Worm (Caenorhabditis elegans) whole organism, L3 larva: ENCODE results near the gene srj-10.

Experiments
- ZK546.5 ChIP-seq: sonication (generic microtip); optimal IDR thresholded peaks from 2 replicates; lab custom pipeline; 2017; ENCODE audit warnings: missing biosample characterization, missing genetic modification characterization
- aly-2 ChIP-seq: fragments of 150-350 bp; optimal IDR thresholded peaks from 2 replicates; lab custom pipeline; 2014; ENCODE audit warnings: missing biosample characterization, missing genetic modification characterization
- ceh-82 ChIP-seq: fragments of 150-350 bp; optimal IDR thresholded peaks from 2 replicates; lab custom pipeline; 2014; ENCODE audit warnings: missing biosample characterization, missing genetic modification characterization
- egl-27 ChIP-seq: sonication (generic microtip); optimal IDR thresholded peaks from 4 replicates; lab custom pipeline; 2017; ENCODE audit warnings: missing biosample characterization, missing genetic modification reagents, missing genetic modification characterization
- elt-2 ChIP-seq: sonication (generic microtip); optimal IDR thresholded peaks from 2 replicates; lab custom pipeline; 2016; ENCODE audit warnings: missing genetic modification reagents, mild to moderate bottlenecking, missing genetic modification characterization, missing compliant biosample characterization
- fkh-2 ChIP-seq: fragments of 150-350 bp; optimal IDR thresholded peaks from 2 replicates; lab custom pipeline; 2014; ENCODE audit warnings: missing biosample characterization, missing genetic modification reagents, missing genetic modification characterization
- nhr-11 ChIP-seq: fragments of 150-350 bp; optimal IDR thresholded peaks from 2 replicates; lab custom pipeline; 2014; ENCODE audit warnings: missing biosample characterization, missing genetic modification characterization
- nhr-12 ChIP-seq: fragments of 150-350 bp; optimal IDR thresholded peaks from 2 replicates; lab custom pipeline; 2014; ENCODE audit warnings: missing biosample characterization, missing genetic modification characterization
- nhr-23 ChIP-seq: fragments of 150-350 bp; optimal IDR thresholded peaks from 2 replicates; lab custom pipeline; 2014; ENCODE audit warnings: missing biosample characterization, missing genetic modification reagents, missing genetic modification characterization
- nhr-43 ChIP-seq: sonication (generic microtip); optimal IDR thresholded peaks from 2 replicates; lab custom pipeline; 2016; ENCODE audit warnings: mild to moderate bottlenecking, missing genetic modification characterization, missing compliant biosample characterization; ENCODE audit not compliant: poor library complexity, severe bottlenecking
- nhr-67 ChIP-seq: fragments of 150-350 bp; optimal IDR thresholded peaks from 2 replicates; lab custom pipeline; 2014; ENCODE audit warnings: missing biosample characterization, missing genetic modification characterization
- nhr-77 ChIP-seq: fragments of 150-350 bp; optimal IDR thresholded peaks from 2 replicates; lab custom pipeline; 2014; ENCODE audit warnings: missing biosample characterization, missing genetic modification characterization
- ztf-11 ChIP-seq: fragments of 150-350 bp; optimal IDR thresholded peaks from 2 replicates; lab custom pipeline; 2014; ENCODE audit warnings: missing biosample characterization, missing genetic modification characterization

DNA sequence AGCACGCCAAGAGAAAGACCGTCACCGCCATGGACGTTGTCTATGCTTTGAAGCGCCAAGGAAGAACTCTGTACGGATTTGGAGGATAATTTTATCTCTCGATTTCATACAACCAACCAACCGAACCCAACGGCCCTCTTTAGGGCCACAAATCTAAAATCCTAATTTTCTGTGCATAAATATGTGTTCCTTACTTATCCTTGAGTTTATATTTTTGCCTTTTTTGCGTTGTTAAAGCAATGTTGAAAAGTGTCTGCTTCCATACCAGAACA is 31.1 kb downstream of the srj-10 start:
- no peak for TF ChIP-seq nhr-43 (tag; lab: Kevin White, UChicago)
- TF ChIP-seq ztf-11 (tag; lab: Kevin White, UChicago): no peak
- no peak for TF ChIP-seq nhr-11
- TF ChIP-seq nhr-12 (tag; lab: Kevin White, UChicago): no peak
- TF ChIP-seq elt-2 (tag; lab: Kevin White, UChicago): no peak
- TF ChIP-seq nhr-23 (tag; lab: Kevin White, UChicago): no peak
- no peak for TF ChIP-seq fkh-2 (tag; lab: Kevin White, UChicago)
- no peak for TF ChIP-seq nhr-77 (tag; lab: Kevin White, UChicago)
- TF ChIP-seq nhr-67 (tag; lab: Kevin White, UChicago): no peak
- TF ChIP-seq ZK546.5 (tag; lab: Kevin White, UChicago): no peak
- no peak for TF ChIP-seq aly-2 (tag; lab: Kevin White, UChicago)
- no peak for TF ChIP-seq egl-27
- TF ChIP-seq ceh-82 (tag; lab: Kevin White, UChicago): no peak
